Worm (Caenorhabditis elegans) whole organism, L2 larva: ENCODE data around the gene dap-3.

Source experiments
- ZK546.5 ChIP-seq: sonication (generic microtip); optimal IDR thresholded peaks from 2 replicates; lab custom pipeline; 2017; ENCODE audit warnings: missing biosample characterization, missing genetic modification characterization
- aly-2 ChIP-seq: fragments of 150-350 bp; optimal IDR thresholded peaks from 2 replicates; lab custom pipeline; 2014; ENCODE audit warnings: missing biosample characterization, missing genetic modification characterization
- egl-27 ChIP-seq: sonication (generic microtip); optimal IDR thresholded peaks from 3 replicates; lab custom pipeline; 2017; ENCODE audit warnings: missing biosample characterization, missing genetic modification reagents, missing genetic modification characterization
- elt-3 ChIP-seq: sonication (generic microtip); optimal IDR thresholded peaks from 2 replicates; lab custom pipeline; 2017; ENCODE audit warnings: missing biosample characterization, missing genetic modification characterization
- lin-11 ChIP-seq: fragments of 150-350 bp; sonication (generic microtip); optimal IDR thresholded peaks from 2 replicates; lab custom pipeline; 2014; ENCODE audit warnings: missing biosample characterization, missing genetic modification characterization, inconsistent platforms, mixed read lengths
- lin-13 ChIP-seq: fragments of 150-350 bp; optimal IDR thresholded peaks from 2 replicates; lab custom pipeline; 2014; ENCODE audit warnings: missing biosample characterization, missing genetic modification reagents, missing genetic modification characterization
- nhr-10 ChIP-seq: sonication (generic microtip); optimal IDR thresholded peaks from 2 replicates; lab custom pipeline; 2017; ENCODE audit warnings: missing biosample characterization, missing genetic modification characterization
- nhr-237 ChIP-seq: fragments of 150-350 bp; optimal IDR thresholded peaks from 2 replicates; lab custom pipeline; 2014; ENCODE audit warnings: missing biosample characterization, missing genetic modification characterization
- skn-1 ChIP-seq: sonication (generic microtip); optimal IDR thresholded peaks from 2 replicates; lab custom pipeline; 2017; ENCODE audit warnings: missing biosample characterization, missing genetic modification characterization

DNA sequence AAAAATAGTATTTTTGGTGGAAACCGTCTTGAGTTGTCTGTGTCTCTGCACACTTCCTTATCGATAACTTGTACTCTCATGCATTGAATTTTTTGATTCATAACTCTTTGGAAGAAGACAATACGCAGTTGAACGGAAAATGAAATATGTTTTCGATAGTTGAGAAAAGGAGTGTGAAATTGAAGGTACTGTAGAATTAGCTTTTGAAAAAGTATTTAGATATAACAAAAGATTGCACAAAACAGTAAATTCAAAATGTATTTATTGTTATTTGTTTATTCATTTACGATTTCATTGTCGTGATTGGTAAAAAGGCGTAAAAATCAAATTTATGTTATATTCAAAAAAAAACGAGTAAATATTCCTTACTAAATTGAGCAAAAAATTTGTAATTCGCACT, 15.5 kb downstream of the dap-3 start, which contains the start of gene C14A4.7:
- no peak for TF ChIP-seq lin-13
- no peak for TF ChIP-seq aly-2
- TF ChIP-seq nhr-10 (tag; lab: Kevin White, UChicago): no peak
- TF ChIP-seq nhr-237: no peak
- no peak for TF ChIP-seq elt-3 (tag; lab: Kevin White, UChicago)
- TF ChIP-seq lin-11 (tag; lab: Kevin White, UChicago): no peak
- TF ChIP-seq egl-27 (tag; lab: Kevin White, UChicago): no peak
- no peak for TF ChIP-seq skn-1
- TF ChIP-seq ZK546.5: no peak
